Worm (Caenorhabditis elegans) whole organism, L4 larva: ENCODE data around the gene T28C6.8.
A peak's percentile ranks its signal among the peaks of the same experiment; 100 is the strongest.

ENCODE experiments used
- ceh-82 ChIP-seq: sonication (generic microtip); optimal IDR thresholded peaks from 2 replicates; lab custom pipeline; 2017; ENCODE audit warnings: missing biosample characterization, missing genetic modification characterization
- dpl-1 ChIP-seq: fragments of 150-350 bp; optimal IDR thresholded peaks from 2 replicates; lab custom pipeline; 2014; ENCODE audit warnings: missing biosample characterization, missing genetic modification reagents, missing genetic modification characterization
- fkh-10 ChIP-seq: fragments of 150-350 bp; optimal IDR thresholded peaks from 2 replicates; lab custom pipeline; 2014; ENCODE audit warnings: missing biosample characterization, missing genetic modification reagents, missing genetic modification characterization
- fos-1 ChIP-seq: fragments of 150-350 bp; optimal IDR thresholded peaks from 2 replicates; lab custom pipeline; 2014; ENCODE audit warnings: missing biosample characterization, missing genetic modification characterization
- nhr-10 ChIP-seq: fragments of 150-350 bp; optimal IDR thresholded peaks from 2 replicates; lab custom pipeline; 2014; ENCODE audit warnings: missing biosample characterization, missing genetic modification characterization
- nhr-102 ChIP-seq: sonication (generic microtip); optimal IDR thresholded peaks from 2 replicates; lab custom pipeline; 2016; ENCODE audit warnings: mild to moderate bottlenecking, missing genetic modification characterization, moderate library complexity, missing compliant biosample characterization
- nhr-237 ChIP-seq: sonication (generic microtip); optimal IDR thresholded peaks from 2 replicates; lab custom pipeline; 2017; ENCODE audit warnings: missing biosample characterization, missing genetic modification characterization
- nhr-6 ChIP-seq: fragments of 150-350 bp; optimal IDR thresholded peaks from 2 replicates; lab custom pipeline; 2014; ENCODE audit warnings: missing biosample characterization, missing genetic modification characterization
- pqm-1 ChIP-seq: sonication (generic microtip); optimal IDR thresholded peaks from 2 replicates; lab custom pipeline; 2017; ENCODE audit warnings: missing biosample characterization, missing genetic modification characterization
- rbr-2 ChIP-seq: sonication (generic microtip); optimal IDR thresholded peaks from 2 replicates; lab custom pipeline; 2016; ENCODE audit warnings: missing genotype, missing genetic modification characterization, missing compliant biosample characterization

DNA sequence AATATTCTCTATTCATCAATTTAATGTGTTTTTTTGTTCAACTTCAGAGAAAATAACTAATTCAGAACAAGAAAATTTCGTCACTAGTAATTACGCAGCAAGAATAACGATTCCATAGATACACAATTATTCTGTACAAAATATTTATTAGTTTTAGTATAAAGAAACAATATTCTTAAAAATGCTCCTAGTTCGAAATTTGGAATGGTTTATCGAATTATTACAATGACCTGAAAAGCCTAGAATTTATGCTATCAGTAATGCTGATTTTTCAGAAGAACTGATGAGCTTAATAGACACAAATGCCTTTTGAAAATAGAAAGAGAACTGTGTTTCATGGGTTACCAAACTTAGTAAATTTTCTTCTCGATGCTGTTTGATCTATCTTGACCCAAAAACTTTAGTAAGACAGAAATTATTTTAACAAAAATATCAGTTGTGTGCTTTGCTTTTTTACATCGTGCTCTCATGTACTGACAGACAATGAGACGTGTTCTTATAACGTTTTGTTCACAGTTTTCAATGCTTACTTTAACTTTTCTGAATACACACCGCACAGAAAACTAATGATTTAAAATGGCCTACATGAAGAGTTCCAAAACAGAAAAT lies 4.4 kb downstream of the T28C6.8 start:
- no peak for TF ChIP-seq fos-1
- no peak for TF ChIP-seq dpl-1
- no peak for TF ChIP-seq nhr-102 (tag; lab: Kevin White, UChicago)
- no peak for TF ChIP-seq nhr-10 (tag; lab: Kevin White, UChicago)
- no peak for TF ChIP-seq pqm-1 (tag; lab: Kevin White, UChicago)
- no peak for TF ChIP-seq nhr-6 (tag; lab: Kevin White, UChicago)
- TF ChIP-seq rbr-2 (tag; lab: Kevin White, UChicago), result no peak
- peak; percentile 4 for TF ChIP-seq nhr-237 (tag; lab: Kevin White, UChicago)
- no peak for TF ChIP-seq fkh-10 (GFP tag; lab: Kevin White, UChicago)
- no peak for TF ChIP-seq ceh-82 (tag; lab: Kevin White, UChicago)
